Worm (Caenorhabditis elegans): ENCODE measurements around the gene F52B11.2.

DNA sequence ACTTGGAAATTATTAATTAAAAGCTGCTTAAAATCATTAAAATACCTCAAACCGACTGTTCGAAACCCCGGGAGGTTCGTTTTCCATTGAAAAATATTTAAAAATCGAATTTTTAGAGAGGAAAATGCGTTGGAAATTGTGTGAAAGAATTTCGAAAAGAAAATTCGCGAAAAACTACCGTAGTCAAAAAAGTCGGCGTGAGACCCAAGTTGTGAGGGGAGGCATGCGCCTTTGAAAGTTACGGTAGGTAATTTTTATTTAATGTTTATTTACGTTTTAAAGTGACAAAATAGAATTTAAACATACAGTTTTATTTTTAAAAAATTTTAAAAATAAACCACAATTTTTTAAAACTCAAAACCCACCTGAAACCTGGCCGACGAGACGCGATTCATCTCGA lies 32.2 kb downstream of the F52B11.2 start:
- TF ChIP-seq nhr-12 (tag; optimal IDR thresholded peaks at IDR 0.05) (no peak), elt-2 (tag; optimal IDR thresholded peaks at IDR 0.05) (no peak), nhr-28 (tag; optimal IDR thresholded peaks at IDR 0.05) (no peak), ama-1 (optimal IDR thresholded peaks at IDR 0.05) (no peak), egl-5 (tag; optimal IDR thresholded peaks at IDR 0.05) (no peak), unc-39 (tag; optimal IDR thresholded peaks at IDR 0.05) (no peak), sea-2 (GFP tag; optimal IDR thresholded peaks at IDR 0.05) (no peak)

Data from whole organism, L3 larva.